Fruit fly (Drosophila melanogaster) whole organism, embryonic: Measurements from ENCODE around the gene CG10694.

Source experiments
- CG10321 ChIP-seq: fragments of 200-800 bp; sonication (Bioruptor generic); IDR thresholded peaks from 2 replicates; pipeline ENCODE4 v1.3.6; 2022; ENCODE audit warnings: missing biosample characterization, missing genetic modification characterization
- CG10366 ChIP-seq: fragments of 200-800 bp; sonication (Bioruptor generic); IDR thresholded peaks from 2 replicates; pipeline ENCODE4 v1.3.6; 2022; ENCODE audit warnings: missing biosample characterization, missing genetic modification characterization
- CG11696 ChIP-seq: fragments of 200-800 bp; sonication (Bioruptor generic); IDR thresholded peaks from 2 replicates; pipeline ENCODE4 v1.3.6; 2022; ENCODE audit warnings: missing biosample characterization, missing genetic modification characterization
- CG12219 ChIP-seq: fragments of 200-800 bp; sonication (Bioruptor generic); optimal IDR thresholded peaks from 3 replicates; lab custom pipeline; 2018; ENCODE audit warnings: missing biosample characterization, mild to moderate bottlenecking, missing genetic modification characterization
- CG13296 ChIP-seq: fragments of 200-800 bp; sonication (Bioruptor generic); optimal IDR thresholded peaks from 3 replicates; lab custom pipeline; 2018; ENCODE audit warnings: missing biosample characterization, mild to moderate bottlenecking, missing genetic modification characterization
- CG13775 ChIP-seq: fragments of 200-800 bp; sonication (Bioruptor generic); optimal IDR thresholded peaks from 3 replicates; lab custom pipeline; 2017; ENCODE audit warnings: missing biosample characterization, mild to moderate bottlenecking, missing genetic modification characterization
- CG14014 ChIP-seq: fragments of 200-800 bp; sonication (Bioruptor generic); IDR thresholded peaks from 2 replicates; pipeline ENCODE4 v1.3.6; 2022; ENCODE audit warnings: missing biosample characterization, missing genetic modification characterization
- CG14965 ChIP-seq: fragments of 200-800 bp; sonication (Bioruptor generic); optimal IDR thresholded peaks from 2 replicates; lab custom pipeline; 2016; ENCODE audit warnings: missing biosample characterization, missing genetic modification characterization, borderline replicate concordance
- CG15073 ChIP-seq: fragments of 200-800 bp; sonication (Bioruptor generic); optimal IDR thresholded peaks from 2 replicates; lab custom pipeline; 2016; ENCODE audit warnings: missing biosample characterization, missing genetic modification characterization
- CG1529 ChIP-seq: fragments of 200-800 bp; sonication (Bioruptor generic); optimal IDR thresholded peaks from 3 replicates; lab custom pipeline; 2018; ENCODE audit warnings: missing biosample characterization, missing genetic modification characterization
- CG17385 ChIP-seq: fragments of 200-800 bp; sonication (Bioruptor generic); optimal IDR thresholded peaks from 3 replicates; lab custom pipeline; 2018; ENCODE audit warnings: missing biosample characterization, mild to moderate bottlenecking, missing genetic modification characterization
- CG17912 ChIP-seq: fragments of 200-800 bp; sonication (Bioruptor generic); optimal IDR thresholded peaks from 2 replicates; lab custom pipeline; 2018; ENCODE audit warnings: missing biosample characterization, mild to moderate bottlenecking, missing genetic modification characterization
- CG2875 ChIP-seq: fragments of 200-800 bp; sonication (Bioruptor generic); optimal IDR thresholded peaks from 2 replicates; lab custom pipeline; 2017; ENCODE audit warnings: missing biosample characterization, mild to moderate bottlenecking, missing genetic modification characterization, missing genetic modification reagents
- CG31388 ChIP-seq: fragments of 200-800 bp; sonication (Bioruptor generic); optimal IDR thresholded peaks from 2 replicates; lab custom pipeline; 2016; ENCODE audit warnings: missing biosample characterization, missing genetic modification characterization
- CG32772 ChIP-seq: fragments of 200-800 bp; sonication (Bioruptor generic); IDR thresholded peaks from 2 replicates; pipeline ENCODE4 v1.3.6; 2022; ENCODE audit warnings: missing biosample characterization, missing genetic modification characterization
- CG3726 ChIP-seq: fragments of 200-800 bp; sonication (Bioruptor generic); IDR thresholded peaks from 3 replicates; pipeline ENCODE4, ENCODE4 v1.3.6; 2022; ENCODE audit warnings: missing biosample characterization, missing genetic modification characterization
- CG4707 ChIP-seq: fragments of 200-800 bp; sonication (Bioruptor generic); optimal IDR thresholded peaks from 2 replicates; lab custom pipeline; 2018; ENCODE audit warnings: missing biosample characterization, mild to moderate bottlenecking, missing genetic modification characterization, moderate library complexity
- CG7839 ChIP-seq: fragments of 200-800 bp; sonication (Bioruptor generic); optimal IDR thresholded peaks from 3 replicates; lab custom pipeline; 2018; ENCODE audit warnings: missing biosample characterization, mild to moderate bottlenecking, missing genetic modification characterization, moderate library complexity
- CG7963 ChIP-seq: fragments of 200-800 bp; sonication (Bioruptor generic); IDR thresholded peaks from 3 replicates; pipeline ENCODE4 v1.3.6; 2022; ENCODE audit warnings: missing biosample characterization, missing genetic modification characterization; ENCODE audit not compliant: partially characterized antibody
- CG9215 ChIP-seq: fragments of 200-800 bp; sonication (Bioruptor generic); IDR thresholded peaks from 2 replicates; pipeline ENCODE4 v1.3.6; 2022; ENCODE audit warnings: missing biosample characterization, missing genetic modification characterization
- CG9609 ChIP-seq: fragments of 200-800 bp; sonication (Bioruptor generic); optimal IDR thresholded peaks from 3 replicates; lab custom pipeline; 2016; ENCODE audit warnings: missing biosample characterization, missing genetic modification characterization
- CG9817 ChIP-seq: fragments of 200-800 bp; sonication (Bioruptor generic); optimal IDR thresholded peaks from 2 replicates; lab custom pipeline; 2018; ENCODE audit warnings: missing biosample characterization, mild to moderate bottlenecking, missing genetic modification characterization, moderate library complexity
- Chrac-16 ChIP-seq: fragments of 200-800 bp; sonication (Bioruptor generic); optimal IDR thresholded peaks from 3 replicates; lab custom pipeline; 2016; ENCODE audit warnings: missing biosample characterization, missing genetic modification characterization
- Doc2 ChIP-seq: fragments of 200-800 bp; sonication (Bioruptor generic); IDR thresholded peaks from 2 replicates; pipeline ENCODE4 v1.3.6; 2022; ENCODE audit warnings: missing biosample characterization, missing genetic modification characterization
- Eip74EF ChIP-seq, 2 experiments: fragments of 200-800 bp in 1 of 2; fragments of >200 bp in 1 of 2; sonication (Bioruptor generic) in 1 of 2; optimal IDR thresholded peaks; 2 replicates each; lab custom pipeline; 2017 to 2019; ENCODE audit warnings: missing biosample characterization in 2 of 2, missing genetic modification characterization in 2 of 2, mild to moderate bottlenecking in 1 of 2, moderate library complexity in 1 of 2
- Fer1 ChIP-seq: fragments of 200-800 bp; sonication (Bioruptor generic); optimal IDR thresholded peaks from 2 replicates; lab custom pipeline; 2017; ENCODE audit warnings: missing biosample characterization, mild to moderate bottlenecking, missing genetic modification characterization
- HHEX ChIP-seq: fragments of 200-800 bp; sonication (Bioruptor generic); optimal IDR thresholded peaks from 3 replicates; lab custom pipeline; 2017; ENCODE audit warnings: missing biosample characterization, mild to moderate bottlenecking, missing genetic modification characterization, missing genetic modification reagents
- HLH54F ChIP-seq: fragments of 200-800 bp; sonication (Bioruptor generic); optimal IDR thresholded peaks from 3 replicates; lab custom pipeline; 2016; ENCODE audit warnings: missing biosample characterization, missing genetic modification characterization
- Hsf ChIP-seq: fragments of 200-800 bp; sonication (Bioruptor generic); optimal IDR thresholded peaks from 3 replicates; lab custom pipeline; 2016; ENCODE audit warnings: missing biosample characterization, missing genetic modification characterization
- NK7.1 ChIP-seq: fragments of 200-800 bp; sonication (Bioruptor generic); optimal IDR thresholded peaks from 3 replicates; lab custom pipeline; 2016; ENCODE audit warnings: missing biosample characterization, missing genetic modification characterization
- Pdp1 ChIP-seq, 2 experiments: fragments of 200-800 bp; sonication (Bioruptor generic); optimal IDR thresholded peaks; 3 replicates each; lab custom pipeline; 2016; ENCODE audit warnings: missing biosample characterization in 2 of 2, missing genetic modification characterization in 2 of 2, mild to moderate bottlenecking in 1 of 2, moderate library complexity in 1 of 2
- Ravus ChIP-seq: fragments of 200-800 bp; sonication (Bioruptor generic); IDR thresholded peaks from 2 replicates; pipeline ENCODE4 v1.3.6; 2022; ENCODE audit warnings: missing biosample characterization, missing genetic modification characterization
- Rfx ChIP-seq: fragments of 200-800 bp; sonication (Bioruptor generic); IDR thresholded peaks from 2 replicates; pipeline ENCODE4 v1.3.6; 2022; ENCODE audit warnings: missing biosample characterization, missing genetic modification characterization
- Sox100B ChIP-seq: fragments of 200-800 bp; sonication (Bioruptor generic); optimal IDR thresholded peaks from 3 replicates; lab custom pipeline; 2018; ENCODE audit warnings: missing biosample characterization, mild to moderate bottlenecking, missing genetic modification characterization
- Vsx1 ChIP-seq: fragments of 200-800 bp; sonication (Bioruptor generic); optimal IDR thresholded peaks from 2 replicates; lab custom pipeline; 2017; ENCODE audit warnings: missing biosample characterization, mild to moderate bottlenecking, missing genetic modification characterization, missing genetic modification reagents
- Xbp1 ChIP-seq: fragments of 200-800 bp; sonication (Bioruptor generic); optimal IDR thresholded peaks from 3 replicates; lab custom pipeline; 2016; ENCODE audit warnings: missing biosample characterization, mild to moderate bottlenecking, missing genetic modification characterization
- ara ChIP-seq: fragments of 200-800 bp; sonication (Bioruptor generic); IDR thresholded peaks from 2 replicates; pipeline ENCODE4 v1.3.6; 2022; ENCODE audit warnings: missing biosample characterization, missing genetic modification characterization
- ase ChIP-seq: fragments of 200-800 bp; sonication (Bioruptor generic); IDR thresholded peaks from 3 replicates; pipeline ENCODE4 v1.3.6; 2022; ENCODE audit warnings: missing biosample characterization, missing genetic modification characterization
- caup ChIP-seq: fragments of 200-800 bp; sonication (Bioruptor generic); optimal IDR thresholded peaks from 3 replicates; lab custom pipeline; 2017; ENCODE audit warnings: missing biosample characterization, mild to moderate bottlenecking, missing genetic modification characterization, moderate library complexity; ENCODE audit not compliant: severe bottlenecking
- dm ChIP-seq: fragments of 200-800 bp; sonication (Bioruptor generic); optimal IDR thresholded peaks from 3 replicates; lab custom pipeline; 2016; ENCODE audit warnings: missing biosample characterization, missing genetic modification characterization
- fd3F ChIP-seq: fragments of 200-800 bp; sonication (Bioruptor generic); optimal IDR thresholded peaks from 2 replicates; lab custom pipeline; 2018; ENCODE audit warnings: missing biosample characterization, mild to moderate bottlenecking, missing genetic modification characterization, moderate library complexity
- hb ChIP-seq: fragments of 200-800 bp; sonication (Bioruptor generic); IDR thresholded peaks from 3 replicates; pipeline ENCODE4 v1.3.6; 2022; ENCODE audit warnings: missing biosample characterization, missing genetic modification characterization; ENCODE audit not compliant: partially characterized antibody
- lov ChIP-seq, 2 experiments: fragments of 200-800 bp in 1 of 2; fragments of >200 bp in 1 of 2; sonication (Bioruptor generic) in 1 of 2; IDR thresholded peaks in 1 of 2; optimal IDR thresholded peaks in 1 of 2; 2 replicates in 1 of 2; 3 replicates in 1 of 2; pipeline versions ENCODE4 v1.3.6 to Lab custom; 2017 to 2022; ENCODE audit warnings: missing biosample characterization in 1 of 2, missing genetic modification characterization in 1 of 2
- nom ChIP-seq: fragments of 200-800 bp; sonication (Bioruptor generic); optimal IDR thresholded peaks from 2 replicates; lab custom pipeline; 2017; ENCODE audit warnings: missing biosample characterization, missing genetic modification characterization, mild to moderate bottlenecking, moderate library complexity, missing genetic modification reagents
- pum ChIP-seq: fragments of 200-800 bp; sonication (Bioruptor generic); optimal IDR thresholded peaks from 2 replicates; lab custom pipeline; 2016; ENCODE audit warnings: missing biosample characterization, missing genetic modification characterization
- pzg ChIP-seq: fragments of 200-800 bp; sonication (Bioruptor generic); optimal IDR thresholded peaks from 3 replicates; lab custom pipeline; 2018; ENCODE audit warnings: missing biosample characterization, mild to moderate bottlenecking, missing genetic modification characterization, moderate library complexity
- sens ChIP-seq: fragments of 200-800 bp; sonication (Bioruptor generic); peaks from one replicate; lab custom pipeline; 2016; ENCODE audit warnings: missing biosample characterization, missing genetic modification characterization
- sqz ChIP-seq: fragments of 200-800 bp; sonication (Bioruptor generic); optimal IDR thresholded peaks from 3 replicates; lab custom pipeline; 2018; ENCODE audit warnings: missing biosample characterization, mild to moderate bottlenecking, missing genetic modification characterization
- ssp ChIP-seq: fragments of 200-800 bp; sonication (Bioruptor generic); IDR thresholded peaks from 2 replicates; pipeline ENCODE4 v1.3.6; 2022; ENCODE audit warnings: missing biosample characterization, missing genetic modification characterization
- tup ChIP-seq: fragments of 200-800 bp; sonication (Bioruptor generic); optimal IDR thresholded peaks from 2 replicates; lab custom pipeline; 2016; ENCODE audit warnings: missing biosample characterization, mild to moderate bottlenecking, missing genetic modification characterization, moderate library complexity
- yki ChIP-seq: fragments of >200 bp; optimal IDR thresholded peaks from 3 replicates; lab custom pipeline; 2018

Gene CG10694

DNA sequence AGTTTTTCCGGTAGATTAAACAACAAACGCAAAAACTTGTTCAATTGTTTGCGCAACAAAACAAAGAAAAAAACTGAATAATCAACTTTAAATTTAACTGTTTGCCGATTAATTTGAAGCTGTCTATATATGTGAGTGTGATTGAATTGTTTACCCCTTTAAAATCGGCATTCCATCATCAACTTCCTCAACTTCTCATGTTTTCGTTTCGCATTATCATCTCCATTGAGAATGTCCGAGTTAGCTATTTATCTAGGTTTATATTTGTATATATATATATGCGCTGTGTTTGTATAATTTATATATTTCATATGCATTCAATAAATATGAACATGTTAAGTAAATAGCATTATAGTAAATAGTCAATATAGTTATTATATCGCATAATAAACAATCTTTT lies 4.8 kb upstream of the CG10694 start (continued):
- TF ChIP-seq Xbp1 (no peak), ara (GFP tag; lab: Robert Waterston, UW) (no peak), CG17912 (GFP tag; lab: Kevin White, UChicago) (no peak), Ravus (no peak), CG11696 (GFP tag; lab: Robert Waterston, UW) (no peak), Pdp1 (GFP tag; optimal IDR thresholded peaks at IDR 0.05; lab: Kevin White, UChicago) (peak in 1 of 2 experiments; percentile 6), tup (GFP tag; lab: Kevin White, UChicago) (no peak), CG10321 (no peak), HHEX (peak; percentile 16), Fer1 (GFP tag; lab: Kevin White, UChicago) (peak; percentile 50), pzg (no peak), Vsx1 (no peak), fd3F (GFP tag; lab: Kevin White, UChicago) (peak; percentile 44), Rfx (peak; percentile 50; the same call in 1 of the 2 replicates), NK7.1 (no peak), ase (GFP tag; lab: Robert Waterston, UW) (no peak), CG9609 (GFP tag; lab: Kevin White, UChicago) (no peak), CG10366 (GFP tag; lab: Robert Waterston, UW) (no peak), Doc2 (GFP tag; lab: Robert Waterston, UW) (no peak), CG4707 (GFP tag; lab: Kevin White, UChicago) (no peak), CG14014 (GFP tag; lab: Robert Waterston, UW) (peak; percentile 15; the same call in 1 of the 2 replicates), CG9215 (GFP tag; lab: Robert Waterston, UW) (no peak), yki (lab: Kevin White, UChicago) (no peak), CG7963 (GFP tag; lab: Robert Waterston, UW) (no peak), Chrac-16 (no peak), CG2875 (no peak), CG31388 (no peak), dm (GFP tag; lab: Kevin White, UChicago) (no peak), CG15073 (GFP tag; lab: Kevin White, UChicago) (no peak), CG9817 (no peak), CG17385 (no peak), Sox100B (GFP tag; lab: Kevin White, UChicago) (no peak), CG1529 (no peak), ssp (GFP tag; lab: Robert Waterston, UW) (no peak), sqz (GFP tag; lab: Kevin White, UChicago) (peak; percentile 14), CG12219 (GFP tag; lab: Kevin White, UChicago) (no peak), Hsf (GFP tag; lab: Kevin White, UChicago) (no peak), hb (no peak), lov (optimal IDR thresholded peaks at IDR 0.05; lab: Kevin White, UChicago) (no peak), lov (GFP tag; IDR thresholded peaks at IDR 0.05; lab: Robert Waterston, UW) (no peak), sens (GFP tag; lab: Kevin White, UChicago) (no peak), HLH54F (no peak), CG3726 (GFP tag; lab: Robert Waterston, UW) (no peak), nom (GFP tag; lab: Kevin White, UChicago) (no peak), CG14965 (GFP tag; lab: Kevin White, UChicago) (no peak), CG32772 (no peak), CG7839 (tag; lab: Kevin White, UChicago) (no peak), caup (peak; percentile 42), pum (GFP tag; lab: Kevin White, UChicago) (no peak), Eip74EF (GFP tag; optimal IDR thresholded peaks at IDR 0.05; lab: Kevin White, UChicago) (peak in 1 of 2 experiments; percentile 77), CG13775 (GFP tag; lab: Kevin White, UChicago) (no peak), CG13296 (peak; percentile 52)
